In the genomic region with DNA sequence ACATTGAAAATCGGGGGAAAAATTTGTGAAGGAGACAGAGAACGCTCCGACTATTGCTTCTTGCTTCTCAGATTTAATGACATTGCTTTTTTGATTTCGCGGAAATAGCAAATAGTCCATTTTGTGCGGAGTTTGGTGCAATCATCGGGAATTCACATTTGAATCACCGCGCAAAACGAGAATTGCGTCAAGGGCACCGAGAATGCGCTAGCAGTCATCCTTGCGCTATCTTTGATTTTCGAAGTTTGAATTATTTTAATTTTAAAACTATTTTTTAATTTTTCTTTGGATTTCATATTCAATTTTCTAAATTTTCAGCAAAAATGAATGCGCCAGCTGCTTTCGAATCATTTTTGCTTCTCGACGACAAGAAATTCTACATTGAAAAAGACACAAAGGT, we compare ENCODE assay signal across 5 worm cellular contexts.
TF ChIP-seq lines count a peak whose summit lies in the region.

rpb-11 (plus strand) TSS at position 319 of the 400 bp plus-strand sequence.

TF ChIP-seq in whole organism, L1 larva, 84 proteins besides CTCF, POLR2A, EP300 and RAD21 (continues in another document):
- no peak for TF ChIP-seq nhr-76 (tag; optimal IDR thresholded peaks at IDR 0.05; lab: Kevin White, UChicago)
- peak; percentile 57 for TF ChIP-seq fkh-4 (tag; optimal IDR thresholded peaks at IDR 0.05; lab: Kevin White, UChicago; ENCODE audit: borderline replicate concordance)
- peak; percentile 96 for TF ChIP-seq nhr-85 (tag; lab: Kevin White, UChicago)
- peak; percentile 82 for TF ChIP-seq fos-1 (tag; optimal IDR thresholded peaks at IDR 0.05; lab: Kevin White, UChicago)
- no peak for TF ChIP-seq pag-3 (tag; optimal IDR thresholded peaks at IDR 0.05; lab: Kevin White, UChicago; ENCODE audit: borderline replicate concordance, insufficient read depth)
- peak; percentile 94 for TF ChIP-seq unc-86 (tag; optimal IDR thresholded peaks at IDR 0.05; lab: Kevin White, UChicago)
- TF ChIP-seq pax-3 (tag; optimal IDR thresholded peaks at IDR 0.05; lab: Kevin White, UChicago) = peak; percentile 89
- TF ChIP-seq nhr-11 (tag; optimal IDR thresholded peaks at IDR 0.05; lab: Kevin White, UChicago) = peak; percentile 91
- peak; percentile 93 for TF ChIP-seq snpc-4 (tag; optimal IDR thresholded peaks at IDR 0.05; lab: Kevin White, UChicago)
- peak; percentile 7 for TF ChIP-seq zag-1 (tag; optimal IDR thresholded peaks at IDR 0.05; lab: Kevin White, UChicago)
- peak; percentile 97 for TF ChIP-seq nhr-71 (tag; optimal IDR thresholded peaks at IDR 0.05; lab: Kevin White, UChicago)
- TF ChIP-seq egl-13 (tag; optimal IDR thresholded peaks at IDR 0.05; lab: Kevin White, UChicago) = peak; percentile 89
- peak; percentile 95 for TF ChIP-seq lin-13 (GFP tag; optimal IDR thresholded peaks at IDR 0.05; lab: Kevin White, UChicago)
- peak in 1 of 2 experiments; percentile 22 for TF ChIP-seq egl-27 (tag; optimal IDR thresholded peaks at IDR 0.05; lab: Kevin White, UChicago)
- TF ChIP-seq ceh-8 (GFP tag; optimal IDR thresholded peaks at IDR 0.05; lab: Kevin White, UChicago) = peak; percentile 92
- no peak for TF ChIP-seq vab-15 (tag; optimal IDR thresholded peaks at IDR 0.05; lab: Kevin White, UChicago)
- TF ChIP-seq nhr-84 (tag; optimal IDR thresholded peaks at IDR 0.05; lab: Kevin White, UChicago) = no peak

TF ChIP-seq in whole organism, L3 larva, 47 proteins besides CTCF, POLR2A, EP300 and RAD21 (continues in another document):
- TF ChIP-seq nhr-43 (tag; optimal IDR thresholded peaks at IDR 0.05; lab: Kevin White, UChicago; ENCODE audit: poor library complexity, severe bottlenecking) (peak; percentile 90), ztf-11 (tag; optimal IDR thresholded peaks at IDR 0.05; lab: Kevin White, UChicago) (no peak), skn-1 (tag; optimal IDR thresholded peaks at IDR 0.05; lab: Kevin White, UChicago) (peak; percentile 85), fos-1 (tag; optimal IDR thresholded peaks at IDR 0.05; lab: Kevin White, UChicago) (no peak), daf-12 (tag; optimal IDR thresholded peaks at IDR 0.05; lab: Kevin White, UChicago) (no peak), elt-2 (tag; optimal IDR thresholded peaks at IDR 0.05; lab: Kevin White, UChicago) (peak; percentile 72), fkh-2 (tag; optimal IDR thresholded peaks at IDR 0.05; lab: Kevin White, UChicago) (no peak), snpc-4 (tag; optimal IDR thresholded peaks at IDR 0.05; lab: Kevin White, UChicago) (peak; percentile 92), ceh-82 (tag; optimal IDR thresholded peaks at IDR 0.05; lab: Kevin White, UChicago) (peak; percentile 80), unc-39 (tag; optimal IDR thresholded peaks at IDR 0.05; lab: Kevin White, UChicago) (no peak), ceh-9 (tag; optimal IDR thresholded peaks at IDR 0.05; lab: Kevin White, UChicago) (no peak), ztf-4 (tag; optimal IDR thresholded peaks at IDR 0.05; lab: Kevin White, UChicago) (no peak), lin-15B (tag; optimal IDR thresholded peaks at IDR 0.05; lab: Kevin White, UChicago) (peak; percentile 94), lsy-12 (tag; optimal IDR thresholded peaks at IDR 0.05; lab: Kevin White, UChicago) (peak; percentile 83), jun-1 (tag; optimal IDR thresholded peaks at IDR 0.05; lab: Kevin White, UChicago) (peak; percentile 88), nhr-77 (tag; optimal IDR thresholded peaks at IDR 0.05; lab: Kevin White, UChicago) (peak; percentile 95), nhr-76 (tag; optimal IDR thresholded peaks at IDR 0.05; lab: Kevin White, UChicago) (no peak), nhr-23 (tag; optimal IDR thresholded peaks at IDR 0.05; lab: Kevin White, UChicago) (peak; percentile 97)

TF ChIP-seq in whole organism, early embryonic, 17 proteins besides CTCF, POLR2A, EP300 and RAD21:
- TF ChIP-seq scrt-1 (GFP tag; IDR thresholded peaks at IDR 0.05; lab: Robert Waterston, UW) = peak; percentile 36; the same call in 1 of the 2 replicates
- TF ChIP-seq pes-1 (GFP tag; IDR thresholded peaks at IDR 0.05; lab: Robert Waterston, UW) = peak; percentile 68
- TF ChIP-seq ceh-13 (GFP tag; optimal IDR thresholded peaks at IDR 0.05; lab: Kevin White, UChicago) = peak; percentile 23
- TF ChIP-seq tbx-37 (GFP tag; conservative IDR thresholded peaks at IDR 0.05; lab: Robert Waterston, UW) = peak; percentile 60; the same call in 1 of the 2 replicates
- TF ChIP-seq flt-1 (GFP tag; IDR thresholded peaks at IDR 0.05; lab: Robert Waterston, UW) = peak; percentile 72
- TF ChIP-seq ets-7 (tag; optimal IDR thresholded peaks at IDR 0.05; lab: Kevin White, UChicago) = no peak
- no peak for TF ChIP-seq ceh-36 (tag; optimal IDR thresholded peaks at IDR 0.05; lab: Kevin White, UChicago)
- peak; percentile 34 for TF ChIP-seq hmg-4 (GFP tag; optimal IDR thresholded peaks at IDR 0.05; lab: Kevin White, UChicago)
- no peak for TF ChIP-seq ama-1 (optimal IDR thresholded peaks at IDR 0.05; lab: Kevin White, UChicago)
- peak; percentile 88 for TF ChIP-seq F13C5.2 (tag; optimal IDR thresholded peaks at IDR 0.05; lab: Kevin White, UChicago)
- peak; percentile 17 for TF ChIP-seq hnd-1 (tag; optimal IDR thresholded peaks at IDR 0.05; lab: Kevin White, UChicago)
- 0 out of 2 replicates have a peak, but pooled peaks have one; percentile 24 for TF ChIP-seq sea-1 (GFP tag; conservative IDR thresholded peaks at IDR 0.05; lab: Robert Waterston, UW)
- TF ChIP-seq tbx-11 (GFP tag; IDR thresholded peaks at IDR 0.05; lab: Robert Waterston, UW) = peak; percentile 59; the same call in 1 of the 2 replicates

TF ChIP-seq in whole organism, midembryonic, 9 proteins besides CTCF, POLR2A, EP300 and RAD21:
- 0 out of 2 replicates have a peak, but pooled peaks have one; percentile 10 for TF ChIP-seq ztf-23 (GFP tag; IDR thresholded peaks at IDR 0.05; lab: Robert Waterston, UW)
- no peak for TF ChIP-seq ref-1 (GFP tag; conservative IDR thresholded peaks at IDR 0.05; lab: Robert Waterston, UW)
- TF ChIP-seq cog-1 (tag; optimal IDR thresholded peaks at IDR 0.05; lab: Kevin White, UChicago) = peak; percentile 78
- peak; percentile 82 for TF ChIP-seq flt-1 (GFP tag; IDR thresholded peaks at IDR 0.05; lab: Robert Waterston, UW)
- no peak for TF ChIP-seq T22C8.4 (GFP tag; IDR thresholded peaks at IDR 0.05; lab: Robert Waterston, UW)
- TF ChIP-seq med-1 (GFP tag; optimal IDR thresholded peaks at IDR 0.05; lab: Kevin White, UChicago; ENCODE audit: insufficient read depth) = peak; percentile 53
- peak; percentile 61; the same call in 1 of the 2 replicates for TF ChIP-seq klf-2 (GFP tag; conservative IDR thresholded peaks at IDR 0.05; lab: Robert Waterston, UW)
- peak; percentile 71 for TF ChIP-seq tab-1 (GFP tag; IDR thresholded peaks at IDR 0.05; lab: Robert Waterston, UW)

TF ChIP-seq in whole organism, young adult, 124 proteins besides CTCF, POLR2A, EP300 and RAD21 (continues in another document):
- TF ChIP-seq T07F8.4 (tag; optimal IDR thresholded peaks at IDR 0.05; lab: Kevin White, UChicago) (no peak), F22D6.2 (tag; optimal IDR thresholded peaks at IDR 0.05; lab: Kevin White, UChicago) (peak; percentile 65), snpc-1.1 (tag; optimal IDR thresholded peaks at IDR 0.05; lab: Kevin White, UChicago; ENCODE audit: insufficient read depth) (peak; percentile 70), attf-6 (GFP tag; IDR thresholded peaks at IDR 0.05; lab: Robert Waterston, UW) (peak; percentile 69; the same call in 1 of the 2 replicates), ztf-18 (tag; optimal IDR thresholded peaks at IDR 0.05; lab: Kevin White, UChicago) (peak; percentile 99), hrde-1 (tag; optimal IDR thresholded peaks at IDR 0.05; lab: Kevin White, UChicago; ENCODE audit: borderline replicate concordance) (peak; percentile 54), let-607 (tag; optimal IDR thresholded peaks at IDR 0.05; lab: Kevin White, UChicago) (peak in 1 of 2 experiments; percentile 66), ZK185.1 (tag; optimal IDR thresholded peaks at IDR 0.05; lab: Kevin White, UChicago; ENCODE audit: poor library complexity, severe bottlenecking) (peak; percentile 83), F39B2.1 (GFP tag; IDR thresholded peaks at IDR 0.05; lab: Robert Waterston, UW) (no peak), attf-3 (GFP tag; conservative IDR thresholded peaks at IDR 0.05; lab: Robert Waterston, UW) (no peak), C17E4.6 (GFP tag; IDR thresholded peaks at IDR 0.05; lab: Robert Waterston, UW) (peak; percentile 83), nfyb-1 (GFP tag; IDR thresholded peaks at IDR 0.05; lab: Robert Waterston, UW) (peak; percentile 90), rpc-1 (optimal IDR thresholded peaks at IDR 0.05; lab: Kevin White, UChicago) (no peak), rpc-1 (tag; optimal IDR thresholded peaks at IDR 0.05; lab: Kevin White, UChicago) (no peak), sea-2 (GFP tag; IDR thresholded peaks at IDR 0.05; lab: Robert Waterston, UW) (no peak), repo-1 (tag; optimal IDR thresholded peaks at IDR 0.05; lab: Kevin White, UChicago) (peak; percentile 82), lsy-27 (tag; optimal IDR thresholded peaks at IDR 0.05; lab: Kevin White, UChicago; ENCODE audit: borderline replicate concordance, insufficient read depth) (no peak), F10E7.11 (tag; optimal IDR thresholded peaks at IDR 0.05; lab: Kevin White, UChicago) (peak; percentile 40), nhr-179 (tag; optimal IDR thresholded peaks at IDR 0.05; lab: Kevin White, UChicago) (no peak), lin-40 (tag; optimal IDR thresholded peaks at IDR 0.05; lab: Kevin White, UChicago) (peak; percentile 95), Y95B8A.8 (GFP tag; IDR thresholded peaks at IDR 0.05; lab: Robert Waterston, UW) (peak; percentile 84; the same call in 1 of the 2 replicates), K11D2.4 (GFP tag; IDR thresholded peaks at IDR 0.05; lab: Robert Waterston, UW) (peak; percentile 92), Y53G8AR.9 (GFP tag; conservative IDR thresholded peaks at IDR 0.05; lab: Robert Waterston, UW) (peak; percentile 97), cebp-2 (GFP tag; IDR thresholded peaks at IDR 0.05; lab: Robert Waterston, UW) (no peak), gei-17 (GFP tag; optimal IDR thresholded peaks at IDR 0.05; lab: Kevin White, UChicago) (peak; percentile 69), F33H1.4 (GFP tag; IDR thresholded peaks at IDR 0.05; lab: Robert Waterston, UW) (peak; percentile 76), ztf-22 (GFP tag; optimal IDR thresholded peaks at IDR 0.05; lab: Kevin White, UChicago) (no peak), unc-62 (GFP tag; optimal IDR thresholded peaks at IDR 0.05; lab: Kevin White, UChicago) (no peak), bed-2 (GFP tag; IDR thresholded peaks at IDR 0.05; lab: Robert Waterston, UW) (no peak), ztf-3 (GFP tag; optimal IDR thresholded peaks at IDR 0.05; lab: Kevin White, UChicago) (no peak), hmg-1.2 (GFP tag; IDR thresholded peaks at IDR 0.05; lab: Robert Waterston, UW) (peak; percentile 72), madf-8 (GFP tag; conservative IDR thresholded peaks at IDR 0.05; lab: Robert Waterston, UW) (peak; percentile 59), mel-28 (tag; optimal IDR thresholded peaks at IDR 0.05; lab: Kevin White, UChicago; ENCODE audit: borderline replicate concordance) (no peak), F37B4.10 (GFP tag; IDR thresholded peaks at IDR 0.05; lab: Robert Waterston, UW) (no peak)

Comparison
In these comparisons a context has a peak if more than half of its experiments do, and no peak if none do; other contexts are left out.
1. Of the 8 proteins assayed by ChIP-seq in both whole organism, young adult and whole organism, L1 larva: peak only in whole organism, young adult: none; only in whole organism, L1 larva: ama-1 and unc-62; in both: dpl-1, efl-1, lin-35, nhr-90, snpc-4 and unc-130; in neither: 0.